Fruit fly (Drosophila melanogaster) whole organism, embryonic: Measurements from ENCODE around the gene CG5568.

ENCODE experiments used
- ATbp ChIP-seq: fragments of 200-800 bp; sonication (Bioruptor generic); optimal IDR thresholded peaks from 2 replicates; lab custom pipeline; 2017; ENCODE audit warnings: missing biosample characterization, mild to moderate bottlenecking, missing genetic modification characterization, missing genetic modification reagents
- Abd-B ChIP-seq: fragments of 200-800 bp; sonication (Bioruptor generic); optimal IDR thresholded peaks from 2 replicates; lab custom pipeline; 2018; ENCODE audit warnings: missing biosample characterization, mild to moderate bottlenecking, missing genetic modification characterization, moderate library complexity
- B-H2 ChIP-seq: fragments of 200-800 bp; sonication (Bioruptor generic); optimal IDR thresholded peaks from 2 replicates; lab custom pipeline; 2018; ENCODE audit warnings: missing biosample characterization, mild to moderate bottlenecking, missing genetic modification characterization
- Bteb2 ChIP-seq: fragments of 200-800 bp; sonication (Bioruptor generic); optimal IDR thresholded peaks from 2 replicates; lab custom pipeline; 2016; ENCODE audit warnings: missing biosample characterization, missing genetic modification characterization
- CG10267 ChIP-seq: fragments of 200-800 bp; sonication (Bioruptor generic); optimal IDR thresholded peaks from 2 replicates; lab custom pipeline; 2018; ENCODE audit warnings: missing biosample characterization, mild to moderate bottlenecking, missing genetic modification characterization, moderate library complexity
- CG14441 ChIP-seq: fragments of 200-800 bp; sonication (Bioruptor generic); IDR thresholded peaks from 2 replicates; pipeline ENCODE4 v1.3.6; 2022; ENCODE audit warnings: missing biosample characterization, missing genetic modification characterization
- CG1602 ChIP-seq: fragments of 200-800 bp; sonication (Bioruptor generic); optimal IDR thresholded peaks from 3 replicates; lab custom pipeline; 2016; ENCODE audit warnings: missing biosample characterization, missing genetic modification characterization
- CG16863 ChIP-seq: fragments of 200-800 bp; sonication (Bioruptor generic); optimal IDR thresholded peaks from 3 replicates; lab custom pipeline; 2016; ENCODE audit warnings: missing biosample characterization, missing genetic modification characterization
- CG17385 ChIP-seq: fragments of 200-800 bp; sonication (Bioruptor generic); optimal IDR thresholded peaks from 3 replicates; lab custom pipeline; 2018; ENCODE audit warnings: missing biosample characterization, mild to moderate bottlenecking, missing genetic modification characterization
- CG18764 ChIP-seq: fragments of 200-800 bp; sonication (Bioruptor generic); optimal IDR thresholded peaks from 3 replicates; lab custom pipeline; 2016; ENCODE audit warnings: missing biosample characterization, missing genetic modification characterization
- CG2199 ChIP-seq: fragments of 200-800 bp; sonication (Bioruptor generic); IDR thresholded peaks from 3 replicates; pipeline ENCODE4 v1.3.6; 2022; ENCODE audit warnings: missing biosample characterization, missing genetic modification characterization
- CG30403 ChIP-seq: fragments of 200-800 bp; sonication (Bioruptor generic); optimal IDR thresholded peaks from 3 replicates; lab custom pipeline; 2016; ENCODE audit warnings: missing biosample characterization, missing genetic modification characterization
- CG30431 ChIP-seq: fragments of 200-800 bp; sonication (Bioruptor generic); optimal IDR thresholded peaks from 2 replicates; lab custom pipeline; 2017; ENCODE audit warnings: missing biosample characterization, missing genetic modification characterization
- CG31388 ChIP-seq: fragments of 200-800 bp; sonication (Bioruptor generic); optimal IDR thresholded peaks from 2 replicates; lab custom pipeline; 2016; ENCODE audit warnings: missing biosample characterization, missing genetic modification characterization
- CG3163 ChIP-seq: fragments of 200-800 bp; sonication (Bioruptor generic); optimal IDR thresholded peaks from 3 replicates; lab custom pipeline; 2016; ENCODE audit warnings: missing biosample characterization, missing genetic modification characterization
- CG34422 ChIP-seq: fragments of 200-800 bp; sonication (Bioruptor generic); IDR thresholded peaks from 3 replicates; pipeline ENCODE4 v1.3.6; 2022; ENCODE audit warnings: missing biosample characterization, missing genetic modification characterization
- CG4424 ChIP-seq: fragments of 200-800 bp; sonication (Bioruptor generic); optimal IDR thresholded peaks from 3 replicates; lab custom pipeline; 2016; ENCODE audit warnings: missing biosample characterization, missing genetic modification characterization
- CG4617 ChIP-seq: fragments of 200-800 bp; sonication (Bioruptor generic); optimal IDR thresholded peaks from 3 replicates; lab custom pipeline; 2016; ENCODE audit warnings: missing biosample characterization, missing genetic modification characterization, borderline replicate concordance
- CG7786 ChIP-seq: fragments of 200-800 bp; sonication (Bioruptor generic); optimal IDR thresholded peaks from 2 replicates; lab custom pipeline; 2016; ENCODE audit warnings: missing biosample characterization, missing genetic modification characterization
- CG7963 ChIP-seq: fragments of 200-800 bp; sonication (Bioruptor generic); IDR thresholded peaks from 3 replicates; pipeline ENCODE4 v1.3.6; 2022; ENCODE audit warnings: missing biosample characterization, missing genetic modification characterization; ENCODE audit not compliant: partially characterized antibody
- CG8765 ChIP-seq: fragments of 200-800 bp; sonication (Bioruptor generic); IDR thresholded peaks from 2 replicates; pipeline ENCODE4 v1.3.6; 2022; ENCODE audit warnings: missing biosample characterization, missing genetic modification characterization
- Dfd ChIP-seq, 2 experiments: fragments of >200 bp; optimal IDR thresholded peaks; 2 replicates each; lab custom pipeline; 2017; ENCODE audit warnings: missing biosample characterization in 2 of 2, missing genetic modification characterization in 2 of 2
- Doc3 ChIP-seq: fragments of 200-800 bp; sonication (Bioruptor generic); IDR thresholded peaks from 3 replicates; pipeline ENCODE4 v1.3.6; 2022; ENCODE audit warnings: missing biosample characterization, missing genetic modification characterization; ENCODE audit not compliant: partially characterized antibody
- Elba2 ChIP-seq: fragments of 200-800 bp; sonication (Bioruptor generic); optimal IDR thresholded peaks from 3 replicates; lab custom pipeline; 2016; ENCODE audit warnings: missing biosample characterization, missing genetic modification characterization
- Ets65A ChIP-seq: fragments of 200-800 bp; sonication (Bioruptor generic); peaks from one replicate; lab custom pipeline; 2016; ENCODE audit warnings: missing biosample characterization, missing genetic modification characterization
- GATAe ChIP-seq: fragments of 200-800 bp; sonication (Bioruptor generic); conservative IDR thresholded peaks from 2 replicates; pipeline ENCODE4 v1.3.6; 2022; ENCODE audit warnings: missing biosample characterization, missing genetic modification characterization
- Hsf ChIP-seq: fragments of 200-800 bp; sonication (Bioruptor generic); optimal IDR thresholded peaks from 3 replicates; lab custom pipeline; 2016; ENCODE audit warnings: missing biosample characterization, missing genetic modification characterization
- Mes4 ChIP-seq: fragments of 200-800 bp; sonication (Bioruptor generic); optimal IDR thresholded peaks from 2 replicates; lab custom pipeline; 2016; ENCODE audit warnings: missing biosample characterization, missing genetic modification characterization
- Nf-YA ChIP-seq: fragments of 200-800 bp; sonication (Bioruptor generic); IDR thresholded peaks from 2 replicates; pipeline ENCODE4 v1.3.6; 2022; ENCODE audit warnings: missing biosample characterization, missing genetic modification characterization
- Ravus ChIP-seq: fragments of 200-800 bp; sonication (Bioruptor generic); IDR thresholded peaks from 2 replicates; pipeline ENCODE4 v1.3.6; 2022; ENCODE audit warnings: missing biosample characterization, missing genetic modification characterization
- Xrp1 ChIP-seq: fragments of 200-800 bp; sonication (Bioruptor generic); IDR thresholded peaks from 2 replicates; pipeline ENCODE4 v1.3.6; 2022; ENCODE audit warnings: missing biosample characterization, missing genetic modification characterization
- az2 ChIP-seq: fragments of 200-800 bp; sonication (Bioruptor generic); optimal IDR thresholded peaks from 3 replicates; lab custom pipeline; 2016; ENCODE audit warnings: missing biosample characterization, missing genetic modification characterization
- cg ChIP-seq: fragments of 200-800 bp; sonication (Bioruptor generic); optimal IDR thresholded peaks from 3 replicates; lab custom pipeline; 2019; ENCODE audit warnings: missing biosample characterization, mild to moderate bottlenecking, missing genetic modification characterization, moderate library complexity
- croc ChIP-seq: fragments of 200-800 bp; sonication (Bioruptor generic); conservative IDR thresholded peaks from 3 replicates; pipeline ENCODE4 v1.3.6; 2022; ENCODE audit warnings: missing biosample characterization, missing genetic modification characterization
- dm ChIP-seq: fragments of 200-800 bp; sonication (Bioruptor generic); optimal IDR thresholded peaks from 3 replicates; lab custom pipeline; 2016; ENCODE audit warnings: missing biosample characterization, missing genetic modification characterization
- dysf ChIP-seq: fragments of 200-800 bp; sonication (Bioruptor generic); IDR thresholded peaks from 3 replicates; pipeline ENCODE4 v1.3.6; 2022; ENCODE audit warnings: missing biosample characterization, missing genetic modification characterization
- en ChIP-seq: fragments of 200-800 bp; sonication (Bioruptor generic); optimal IDR thresholded peaks from 2 replicates; lab custom pipeline; 2016; ENCODE audit warnings: missing biosample characterization, missing genetic modification characterization
- eve ChIP-seq, 2 experiments: fragments of >200 bp; optimal IDR thresholded peaks; 2 replicates each; lab custom pipeline; 2017; ENCODE audit warnings: missing biosample characterization in 2 of 2, missing genetic modification characterization in 2 of 2
- gcm2 ChIP-seq: fragments of 200-800 bp; sonication (Bioruptor generic); optimal IDR thresholded peaks from 2 replicates; lab custom pipeline; 2016; ENCODE audit warnings: missing biosample characterization, missing genetic modification characterization
- kay ChIP-seq: fragments of 200-800 bp; sonication (Bioruptor generic); optimal IDR thresholded peaks from 2 replicates; lab custom pipeline; 2016; ENCODE audit warnings: missing biosample characterization, missing genetic modification characterization
- lab ChIP-seq: fragments of 200-800 bp; sonication (Bioruptor generic); optimal IDR thresholded peaks from 3 replicates; lab custom pipeline; 2017; ENCODE audit warnings: missing biosample characterization, missing genetic modification characterization, mild to moderate bottlenecking, moderate library complexity, missing genetic modification reagents
- lola ChIP-seq, 3 experiments: fragments of >200 bp in 2 of 3; fragments of 200-800 bp in 1 of 3; sonication (Bioruptor generic) in 1 of 3; optimal IDR thresholded peaks; 2 replicates each; lab custom pipeline; 2017 to 2019; ENCODE audit warnings: missing biosample characterization in 3 of 3, missing genetic modification characterization in 3 of 3, mild to moderate bottlenecking in 1 of 3, moderate library complexity in 1 of 3
- pfk ChIP-seq: fragments of 200-800 bp; sonication (Bioruptor generic); optimal IDR thresholded peaks from 2 replicates; lab custom pipeline; 2018; ENCODE audit warnings: missing biosample characterization, mild to moderate bottlenecking, missing genetic modification characterization, moderate library complexity
- seq ChIP-seq: fragments of 200-800 bp; sonication (Bioruptor generic); IDR thresholded peaks from 2 replicates; pipeline ENCODE4 v1.3.6; 2022; ENCODE audit warnings: missing biosample characterization, missing genetic modification characterization
- sima ChIP-seq: fragments of 200-800 bp; sonication (Bioruptor generic); optimal IDR thresholded peaks from 2 replicates; lab custom pipeline; 2016; ENCODE audit warnings: missing biosample characterization, missing genetic modification characterization
- so ChIP-seq: fragments of 200-800 bp; sonication (Bioruptor generic); IDR thresholded peaks from 3 replicates; pipeline ENCODE4 v1.3.6; 2022; ENCODE audit warnings: missing biosample characterization, missing genetic modification characterization
- ssp ChIP-seq: fragments of 200-800 bp; sonication (Bioruptor generic); IDR thresholded peaks from 2 replicates; pipeline ENCODE4 v1.3.6; 2022; ENCODE audit warnings: missing biosample characterization, missing genetic modification characterization
- sug ChIP-seq: fragments of 200-800 bp; optimal IDR thresholded peaks from 2 replicates; lab custom pipeline; 2019; ENCODE audit warnings: missing biosample characterization, mild to moderate bottlenecking, missing genetic modification characterization, moderate library complexity
- tap ChIP-seq: fragments of 200-800 bp; optimal IDR thresholded peaks from 3 replicates; lab custom pipeline; 2019; ENCODE audit warnings: missing biosample characterization, mild to moderate bottlenecking, missing genetic modification characterization, moderate library complexity
- zfh1 ChIP-seq: fragments of 200-800 bp; sonication (Bioruptor generic); IDR thresholded peaks from 3 replicates; pipeline ENCODE4 v1.3.6; 2022; ENCODE audit warnings: missing biosample characterization, missing genetic modification characterization

The CG5568 gene

dm6 chr3L:5881310-5882208, 10.3 kb downstream of the CG5568 start (continued):
- TF ChIP-seq B-H2 (GFP tag; lab: Kevin White, UChicago) (no peak), ATbp (GFP tag; lab: Kevin White, UChicago) (peak; percentile 59), Abd-B (GFP tag; lab: Kevin White, UChicago) (peak; percentile 49), CG16863 (GFP tag; lab: Kevin White, UChicago) (peak; percentile 69), CG4617 (GFP tag; lab: Kevin White, UChicago) (no peak), CG18764 (GFP tag; lab: Kevin White, UChicago) (no peak), GATAe (GFP tag; lab: Robert Waterston, UW) (no peak), sug (tag; lab: Kevin White, UChicago) (no peak), Mes4 (peak; percentile 40), Xrp1 (peak; percentile 48; the same call in 1 of the 2 replicates), so (GFP tag; lab: Robert Waterston, UW) (peak; percentile 61; the same call in 2 of the 3 replicates), CG31388 (GFP tag; lab: Kevin White, UChicago) (no peak), Ravus (no peak), CG30403 (peak; percentile 68), eve (GFP tag; optimal IDR thresholded peaks at IDR 0.05; lab: Kevin White, UChicago) (no peak), CG10267 (tag; lab: Kevin White, UChicago) (no peak), ssp (GFP tag; lab: Robert Waterston, UW) (no peak), cg (no peak), tap (tag; lab: Kevin White, UChicago) (peak; percentile 75), gcm2 (GFP tag; lab: Kevin White, UChicago) (no peak), Nf-YA (GFP tag; lab: Robert Waterston, UW) (no peak), Hsf (GFP tag; lab: Kevin White, UChicago) (peak; percentile 58), lab (GFP tag; lab: Kevin White, UChicago) (no peak), croc (GFP tag; lab: Robert Waterston, UW) (no peak; the same call in 2 of the 3 replicates), sima (GFP tag; lab: Kevin White, UChicago) (peak; percentile 30), az2 (GFP tag; lab: Kevin White, UChicago) (peak; percentile 64), CG7786 (GFP tag; lab: Kevin White, UChicago) (peak; percentile 57), Doc3 (no peak), CG4424 (peak; percentile 11), en (peak; percentile 22), lola (GFP tag; optimal IDR thresholded peaks at IDR 0.05; lab: Kevin White, UChicago) (peak in 1 of 3 experiments; percentile 77), CG30431 (GFP tag; lab: Kevin White, UChicago) (peak; percentile 51), seq (GFP tag; lab: Robert Waterston, UW) (peak; percentile 63; the same call in 1 of the 2 replicates), kay (GFP tag; lab: Kevin White, UChicago) (peak; percentile 10), dysf (GFP tag; lab: Robert Waterston, UW) (0 out of 3 replicates have a peak, but pooled peaks have one; percentile 16), Elba2 (GFP tag; lab: Kevin White, UChicago) (peak; percentile 12), Ets65A (GFP tag; lab: Kevin White, UChicago) (no peak), CG1602 (GFP tag; lab: Kevin White, UChicago) (peak; percentile 63), zfh1 (GFP tag; lab: Robert Waterston, UW) (no peak), CG2199 (GFP tag; lab: Robert Waterston, UW) (no peak), CG34422 (GFP tag; lab: Robert Waterston, UW) (no peak), CG14441 (no peak), pfk (GFP tag; lab: Kevin White, UChicago) (no peak), CG17385 (GFP tag; lab: Kevin White, UChicago) (peak; percentile 64), CG8765 (peak; percentile 28; the same call in 1 of the 2 replicates), CG3163 (GFP tag; lab: Kevin White, UChicago) (peak; percentile 44), dm (GFP tag; lab: Kevin White, UChicago) (no peak), CG7963 (GFP tag; lab: Robert Waterston, UW) (no peak), Dfd (GFP tag; optimal IDR thresholded peaks at IDR 0.05; lab: Kevin White, UChicago) (no peak), Bteb2 (GFP tag; lab: Kevin White, UChicago) (peak; percentile 17)
